Fruit fly (Drosophila melanogaster): ENCODE data around the gene Sf3b5.

Sf3b5 gene

DNA sequence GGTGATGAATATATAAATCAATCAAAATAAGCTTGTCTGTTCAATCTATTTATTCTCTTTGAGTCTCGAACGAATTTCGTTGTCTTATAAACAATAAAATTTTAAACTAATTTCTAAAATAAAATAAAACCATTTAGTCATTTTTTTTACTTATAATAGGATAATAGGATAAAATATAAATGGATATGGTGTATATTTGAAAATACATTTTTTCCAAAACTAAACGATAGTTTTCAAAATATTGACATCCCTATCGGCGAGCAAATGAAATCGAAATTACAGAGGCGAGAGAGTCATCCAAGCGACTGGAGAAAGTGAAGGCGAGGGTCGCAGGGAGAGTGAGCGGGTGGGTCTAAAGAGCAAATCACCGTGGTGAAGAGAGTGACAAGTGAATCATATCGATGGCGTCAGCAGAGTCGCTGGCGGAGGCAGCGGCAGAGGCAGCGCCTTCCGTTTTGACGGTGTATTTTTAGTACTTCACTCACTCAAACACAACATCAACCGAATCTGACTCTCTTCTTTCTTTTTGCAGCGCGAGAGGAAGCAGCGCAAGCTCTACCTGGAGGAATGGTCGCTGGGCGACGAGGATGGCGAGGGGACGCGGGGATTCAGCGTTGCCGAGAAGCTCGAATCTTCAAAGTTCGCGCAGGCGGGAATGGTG lies 42.4 kb upstream of the Sf3b5 start:
- TF ChIP-seq esn (GFP tag; optimal IDR thresholded peaks at IDR 0.05) (peak; percentile 92), acj6 (GFP tag; optimal IDR thresholded peaks at IDR 0.05) (peak; percentile 87), CG31627 (GFP tag; optimal IDR thresholded peaks at IDR 0.05) (peak; percentile 68), CG8632 (GFP tag; optimal IDR thresholded peaks at IDR 0.05) (peak; percentile 82), svp (GFP tag) (peak; percentile 88), CG3032 (tag; optimal IDR thresholded peaks at IDR 0.05) (peak; percentile 85), CG6808 (GFP tag; optimal IDR thresholded peaks at IDR 0.05) (peak; percentile 86), pdm3 (GFP tag; optimal IDR thresholded peaks at IDR 0.05) (peak; percentile 87), Sox14 (GFP tag; optimal IDR thresholded peaks at IDR 0.05) (peak; percentile 86), CG6792 (GFP tag; optimal IDR thresholded peaks at IDR 0.05) (peak; percentile 86), Sox102F (GFP tag; optimal IDR thresholded peaks at IDR 0.05) (peak; percentile 92), CG8119 (GFP tag; IDR thresholded peaks at IDR 0.05) (no peak), Ets96B (tag; optimal IDR thresholded peaks at IDR 0.05) (peak; percentile 86), OdsH (GFP tag; optimal IDR thresholded peaks at IDR 0.05) (peak; percentile 92), eg (GFP tag; IDR thresholded peaks at IDR 0.05) (no peak), Hr4 (GFP tag; optimal IDR thresholded peaks at IDR 0.05) (peak; percentile 92), Hr38 (GFP tag; optimal IDR thresholded peaks at IDR 0.05) (peak; percentile 34), CG11902 (GFP tag; optimal IDR thresholded peaks at IDR 0.05) (peak; percentile 22), salr (GFP tag; optimal IDR thresholded peaks at IDR 0.05) (peak; percentile 15 to 97), fkh (GFP tag; optimal IDR thresholded peaks at IDR 0.05) (peak; percentile 58), fd85E (GFP tag; optimal IDR thresholded peaks at IDR 0.05) (peak; percentile 59), Smox (GFP tag; optimal IDR thresholded peaks at IDR 0.05) (peak; percentile 90), lz (GFP tag; optimal IDR thresholded peaks at IDR 0.05) (peak; percentile 83), Blimp-1 (GFP tag; optimal IDR thresholded peaks at IDR 0.05) (peak; percentile 100), CG6163 (GFP tag; IDR thresholded peaks at IDR 0.05) (no peak), CG34406 (GFP tag; optimal IDR thresholded peaks at IDR 0.05) (peak; percentile 92), CG4318 (GFP tag; optimal IDR thresholded peaks at IDR 0.05) (peak; percentile 96), CG15336 (GFP tag; IDR thresholded peaks at IDR 0.05) (no peak), spab (GFP tag; optimal IDR thresholded peaks at IDR 0.05) (peak; percentile 77), Hr39 (GFP tag; optimal IDR thresholded peaks at IDR 0.05) (peak; percentile 62), Ets21C (GFP tag; optimal IDR thresholded peaks at IDR 0.05) (peak; percentile 61), Lpt (GFP tag; optimal IDR thresholded peaks at IDR 0.05) (peak; percentile 94), CG9139 (GFP tag; optimal IDR thresholded peaks at IDR 0.05) (peak; percentile 85), CG6276 (GFP tag; optimal IDR thresholded peaks at IDR 0.05) (peak; percentile 97), CG7368 (GFP tag; optimal IDR thresholded peaks at IDR 0.05) (peak; percentile 83), dsx (GFP tag; optimal IDR thresholded peaks at IDR 0.05; ENCODE audit: poor library complexity, severe bottlenecking) (peak; percentile 86), dac (GFP tag; optimal IDR thresholded peaks at IDR 0.05) (peak; percentile 94), topi (GFP tag; optimal IDR thresholded peaks at IDR 0.05) (peak; percentile 92), achi (GFP tag; optimal IDR thresholded peaks at IDR 0.05) (peak; percentile 92), Eip78C (GFP tag) (peak; percentile 97), fd59A (GFP tag; optimal IDR thresholded peaks at IDR 0.05) (peak; percentile 58), CG16779 (tag; optimal IDR thresholded peaks at IDR 0.05) (peak; percentile 83), Eip93F (GFP tag; optimal IDR thresholded peaks at IDR 0.05) (peak; percentile 90), ss (GFP tag; optimal IDR thresholded peaks at IDR 0.05) (peak; percentile 89 to 92), CG11762 (GFP tag; optimal IDR thresholded peaks at IDR 0.05; ENCODE audit: insufficient read depth) (peak; percentile 72), Sox15 (GFP tag; optimal IDR thresholded peaks at IDR 0.05) (peak; percentile 35), CG11294 (GFP tag; IDR thresholded peaks at IDR 0.05) (no peak), vri (GFP tag; optimal IDR thresholded peaks at IDR 0.05) (peak; percentile 78), CG6854 (GFP tag; optimal IDR thresholded peaks at IDR 0.05) (peak; percentile 99), CG1621 (tag; optimal IDR thresholded peaks at IDR 0.05) (peak; percentile 68), Eip75B (GFP tag; optimal IDR thresholded peaks at IDR 0.05) (peak; percentile 79)
